Fruit fly (Drosophila melanogaster) whole organism: Measurements from ENCODE around the gene IntS11.

Experiments
- CG8478 ChIP-seq: fragments of >200 bp; optimal IDR thresholded peaks from 2 replicates; lab custom pipeline; 2018; ENCODE audit warnings: inconsistent platforms
- Dll ChIP-seq: fragments of >200 bp; optimal IDR thresholded peaks from 2 replicates; lab custom pipeline; 2017
- EcR ChIP-seq, 2 experiments: fragments of >200 bp; optimal IDR thresholded peaks; 2 replicates each; lab custom pipeline; 2017; ENCODE audit warnings: missing biosample characterization in 2 of 2, missing genetic modification characterization in 2 of 2, missing genetic modification reagents in 2 of 2
- pan ChIP-seq: fragments of >200 bp; optimal IDR thresholded peaks from 2 replicates; lab custom pipeline; 2017
- psq ChIP-seq: fragments of >200 bp; optimal IDR thresholded peaks from 2 replicates; lab custom pipeline; 2017
- usp ChIP-seq: fragments of >200 bp; optimal IDR thresholded peaks from 2 replicates; lab custom pipeline; 2017; ENCODE audit warnings: missing biosample characterization, missing genetic modification characterization, mixed read lengths

The IntS11 gene

DNA sequence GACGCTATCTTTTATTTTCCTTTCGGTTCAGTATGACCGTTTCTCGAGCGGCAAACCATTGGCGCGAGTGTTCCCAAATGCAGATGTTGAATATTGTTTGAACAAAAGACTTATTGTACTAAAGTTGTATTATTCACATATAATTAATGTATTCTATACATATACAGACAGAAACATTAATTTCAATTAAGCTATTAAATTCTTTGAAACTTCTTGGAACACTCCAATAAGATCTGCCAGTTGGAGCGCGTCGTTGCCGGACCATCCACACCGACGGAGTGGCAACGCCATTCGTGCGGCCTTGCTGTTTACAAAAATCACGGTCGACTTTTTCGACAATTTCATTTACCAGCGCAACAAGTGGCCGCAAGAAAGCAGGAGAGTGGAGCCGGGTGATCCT is at the start of gene IntS11, which contains the start of gene Wdr24:
IntS11 (plus strand) TSS at position 282 of the 400 bp plus-strand sequence.
Wdr24 (minus strand) TSS at position 37 of the 400 bp plus-strand sequence.
- TF ChIP-seq psq (lab: Kevin White, UChicago) = no peak
- TF ChIP-seq pan (lab: Kevin White, UChicago) = no peak
- no peak for TF ChIP-seq Dll (lab: Kevin White, UChicago)
- no peak for TF ChIP-seq EcR (GFP tag; optimal IDR thresholded peaks at IDR 0.05; lab: Kevin White, UChicago)
- no peak for TF ChIP-seq usp (GFP tag; lab: Kevin White, UChicago)
- TF ChIP-seq CG8478 (lab: Kevin White, UChicago) = no peak

DNA sequence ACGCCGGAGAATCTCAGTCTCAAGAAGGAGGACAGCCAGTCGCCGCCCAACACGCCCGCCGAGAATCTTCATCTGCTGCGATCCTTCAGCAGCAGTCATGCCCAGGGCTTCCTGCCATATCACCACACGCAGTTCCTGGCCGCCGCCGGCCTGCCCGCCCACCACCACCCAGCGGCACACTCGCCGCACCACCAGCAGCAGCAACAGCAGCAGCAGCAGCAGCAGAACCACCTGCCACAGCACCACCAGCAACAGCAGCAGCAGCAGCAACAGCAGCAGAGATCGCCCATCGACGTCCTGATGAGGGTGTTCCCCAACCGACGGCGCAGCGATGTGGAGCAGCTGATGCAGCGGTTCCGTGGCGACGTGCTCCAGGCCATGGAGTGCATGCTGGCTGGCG is 49.4 kb upstream of the IntS11 start:
- no peak for TF ChIP-seq usp (GFP tag; lab: Kevin White, UChicago)
- TF ChIP-seq psq (lab: Kevin White, UChicago) = no peak
- no peak for TF ChIP-seq CG8478 (lab: Kevin White, UChicago)
- no peak for TF ChIP-seq pan (lab: Kevin White, UChicago)
- TF ChIP-seq EcR (GFP tag; optimal IDR thresholded peaks at IDR 0.05; lab: Kevin White, UChicago) = no peak
- TF ChIP-seq Dll (lab: Kevin White, UChicago) = no peak

DNA sequence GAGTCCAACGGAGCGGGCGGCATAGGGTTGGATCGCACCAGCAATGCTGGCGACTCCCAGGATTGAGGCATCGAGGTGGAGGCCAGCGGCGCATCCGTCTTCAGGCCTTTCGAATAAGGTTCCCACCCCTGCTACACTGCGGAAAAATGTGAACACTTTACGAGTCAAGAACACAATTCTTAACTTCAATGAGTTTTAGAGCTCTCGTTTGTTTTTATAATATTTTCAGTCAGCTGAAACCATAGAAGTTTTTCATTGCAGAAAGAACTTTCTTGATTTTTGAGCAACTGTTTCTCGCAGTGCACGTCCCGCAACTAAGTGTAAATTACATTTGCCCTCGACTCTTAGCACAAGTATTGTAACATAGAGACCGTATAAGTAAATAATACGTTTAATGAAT is 48.8 kb upstream of the IntS11 start:
- no peak for TF ChIP-seq CG8478 (lab: Kevin White, UChicago)

dm6 chr3R:29697841-29698240 is 47.3 kb upstream of the IntS11 start:
- TF ChIP-seq CG8478 (lab: Kevin White, UChicago) = no peak
- TF ChIP-seq usp (GFP tag; lab: Kevin White, UChicago) = no peak
- no peak for TF ChIP-seq pan (lab: Kevin White, UChicago)
- no peak for TF ChIP-seq Dll (lab: Kevin White, UChicago)
- no peak for TF ChIP-seq EcR (GFP tag; optimal IDR thresholded peaks at IDR 0.05; lab: Kevin White, UChicago)
- TF ChIP-seq psq (lab: Kevin White, UChicago) = no peak

DNA sequence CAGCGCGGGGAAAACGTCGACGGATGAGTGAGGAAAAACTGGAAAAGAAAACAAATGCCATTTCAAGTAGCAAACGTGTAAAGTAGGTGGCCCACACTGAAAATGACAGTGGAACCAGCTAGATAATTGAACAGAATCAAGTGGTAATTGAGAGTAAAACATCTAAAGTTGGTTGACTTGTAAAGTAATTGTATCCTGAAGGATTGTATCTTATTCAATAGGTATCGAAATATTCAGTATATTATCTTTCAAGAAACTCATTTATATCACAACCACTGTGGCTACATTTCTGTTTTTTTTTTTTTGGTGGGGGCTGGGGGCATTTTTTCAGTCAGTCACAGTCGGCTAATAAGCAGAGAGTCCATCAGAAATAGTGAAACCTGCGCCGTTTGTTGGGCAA is 45.9 kb upstream of the IntS11 start:
- TF ChIP-seq CG8478 (lab: Kevin White, UChicago) (no peak), psq (lab: Kevin White, UChicago) (no peak), pan (lab: Kevin White, UChicago) (no peak), Dll (lab: Kevin White, UChicago) (no peak), EcR (GFP tag; optimal IDR thresholded peaks at IDR 0.05; lab: Kevin White, UChicago) (no peak), usp (GFP tag; lab: Kevin White, UChicago) (no peak)

dm6 chr3R:29701739-29702138 is 43.4 kb upstream of the IntS11 start:
- no peak for TF ChIP-seq psq (lab: Kevin White, UChicago)
- no peak for TF ChIP-seq pan (lab: Kevin White, UChicago)
- no peak for TF ChIP-seq CG8478 (lab: Kevin White, UChicago)
- TF ChIP-seq Dll (lab: Kevin White, UChicago) = no peak
- no peak for TF ChIP-seq EcR (GFP tag; optimal IDR thresholded peaks at IDR 0.05; lab: Kevin White, UChicago)
- TF ChIP-seq usp (GFP tag; lab: Kevin White, UChicago) = no peak

- TF ChIP-seq EcR (GFP tag; optimal IDR thresholded peaks at IDR 0.05; lab: Kevin White, UChicago) = no peak
- TF ChIP-seq Dll (lab: Kevin White, UChicago) = no peak
- no peak for TF ChIP-seq psq (lab: Kevin White, UChicago)
- no peak for TF ChIP-seq CG8478 (lab: Kevin White, UChicago)
- no peak for TF ChIP-seq usp (GFP tag; lab: Kevin White, UChicago)
- no peak for TF ChIP-seq pan (lab: Kevin White, UChicago)
These were observed 40.6 kb upstream of the IntS11 start for dm6 chr3R:29704557-29704956.

DNA sequence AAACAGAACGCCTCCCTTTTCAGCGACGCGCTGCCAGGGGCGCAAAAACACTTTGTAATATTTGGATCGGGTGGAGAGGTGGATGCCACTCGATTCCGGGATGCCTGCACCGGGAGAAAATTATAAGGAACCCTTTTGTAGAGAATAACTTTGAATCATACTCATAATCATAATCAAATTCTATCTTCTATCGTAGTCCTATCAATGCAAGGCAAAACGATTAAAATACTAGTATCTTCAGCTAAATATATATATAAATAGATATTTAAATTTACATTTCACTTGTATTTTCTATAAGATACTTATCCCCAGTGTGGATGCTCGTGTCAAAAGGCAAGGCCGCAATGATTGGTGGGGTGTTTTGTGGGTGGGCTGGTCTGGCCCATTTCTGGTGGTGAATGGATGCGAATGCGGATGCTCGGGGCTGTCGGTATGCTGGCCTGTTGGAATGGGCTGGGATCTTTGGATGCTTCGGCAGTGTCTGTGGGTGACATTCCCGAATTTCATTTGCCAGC is 39.3 kb upstream of the IntS11 start:
- no peak for TF ChIP-seq Dll (lab: Kevin White, UChicago)

DNA sequence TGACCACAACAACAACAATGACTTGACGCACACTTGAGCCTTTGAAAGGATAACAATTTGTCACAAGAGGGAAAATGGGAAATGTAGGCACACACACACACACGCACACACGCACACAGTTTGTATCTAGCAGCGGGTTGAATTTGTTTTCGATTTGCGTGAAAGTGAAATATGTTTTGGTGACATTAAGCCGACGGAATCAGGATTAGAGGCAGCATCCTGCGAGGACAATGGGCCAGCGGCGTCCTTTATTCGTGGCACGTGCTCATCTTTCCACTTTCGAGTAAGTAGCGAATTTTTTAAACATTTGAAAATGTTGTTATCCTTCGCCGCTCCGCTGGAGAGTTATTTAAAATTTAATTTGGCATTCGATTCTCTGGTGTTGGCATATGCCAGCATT is 37.9 kb upstream of the IntS11 start:
- no peak for TF ChIP-seq Dll (lab: Kevin White, UChicago)

DNA sequence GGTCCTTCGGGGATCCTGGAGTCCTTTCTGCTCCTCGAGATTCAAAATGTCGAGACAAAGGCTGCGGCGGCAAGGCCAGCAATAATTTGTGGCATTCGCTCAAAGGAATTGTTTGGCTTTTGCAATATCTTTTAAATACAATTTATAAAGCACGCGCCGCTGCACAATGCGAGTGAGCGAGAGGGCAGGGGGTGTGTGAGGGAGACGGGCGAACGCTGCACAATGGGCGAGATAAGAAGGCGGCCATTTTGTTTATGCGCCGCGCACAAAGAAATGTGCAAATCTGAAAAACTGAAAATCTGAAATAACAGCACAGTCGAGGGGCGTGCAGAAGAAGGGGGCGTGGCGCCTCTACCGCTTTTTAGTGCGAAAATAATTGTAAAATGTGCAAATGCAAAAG is 36.8 kb upstream of the IntS11 start:
- TF ChIP-seq CG8478 (lab: Kevin White, UChicago) (no peak), pan (lab: Kevin White, UChicago) (no peak), EcR (GFP tag; optimal IDR thresholded peaks at IDR 0.05; lab: Kevin White, UChicago) (no peak), psq (lab: Kevin White, UChicago) (no peak), Dll (lab: Kevin White, UChicago) (no peak), usp (GFP tag; lab: Kevin White, UChicago) (no peak)

- TF ChIP-seq EcR (GFP tag; optimal IDR thresholded peaks at IDR 0.05; lab: Kevin White, UChicago) = no peak
- no peak for TF ChIP-seq usp (GFP tag; lab: Kevin White, UChicago)
- no peak for TF ChIP-seq pan (lab: Kevin White, UChicago)
- no peak for TF ChIP-seq Dll (lab: Kevin White, UChicago)
- no peak for TF ChIP-seq psq (lab: Kevin White, UChicago)
- TF ChIP-seq CG8478 (lab: Kevin White, UChicago) = no peak
These were observed 33.7 kb upstream of the IntS11 start for dm6 chr3R:29711434-29711833.

DNA sequence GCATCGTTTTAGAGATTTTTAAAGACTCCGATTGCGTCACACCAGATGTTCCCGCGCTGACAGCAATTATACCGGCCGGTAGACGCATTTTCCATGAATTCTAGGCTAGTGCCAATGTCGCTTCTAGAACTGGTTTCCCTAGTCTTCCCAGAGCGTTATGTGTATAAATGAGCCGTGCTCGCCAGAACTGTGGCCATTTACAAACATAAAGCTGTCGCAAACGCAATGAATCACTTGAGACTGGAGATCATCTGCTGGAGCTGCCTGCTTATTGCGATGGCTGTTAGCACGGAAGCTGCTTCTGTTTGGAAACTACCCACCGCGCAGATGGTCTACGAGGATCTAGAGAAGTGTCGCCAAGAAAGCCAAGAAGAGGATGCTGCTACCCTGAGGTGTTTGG is 30.8 kb upstream of the IntS11 start, which contains the start of gene Obp99d:
Obp99d (plus strand) TSS at position 192 of the 400 bp plus-strand sequence.
- TF ChIP-seq usp (GFP tag; lab: Kevin White, UChicago) (no peak), EcR (GFP tag; optimal IDR thresholded peaks at IDR 0.05; lab: Kevin White, UChicago) (no peak), pan (lab: Kevin White, UChicago) (no peak), psq (lab: Kevin White, UChicago) (no peak), Dll (lab: Kevin White, UChicago) (no peak), CG8478 (lab: Kevin White, UChicago) (no peak)
